Fruit fly (Drosophila melanogaster): ENCODE results near the gene Kdm2.

The Kdm2 gene

dm6 chr3R:9033619-9034401 lies 18.5 kb upstream of the Kdm2 start:
- TF ChIP-seq EcR (GFP tag; optimal IDR thresholded peaks at IDR 0.05), result peak; percentile 15
- 0 out of 2 replicates have a peak, but pooled peaks have one; percentile 18 for TF ChIP-seq CG12605 (GFP tag; IDR thresholded peaks at IDR 0.05)
- no peak for TF ChIP-seq rn (GFP tag; IDR thresholded peaks at IDR 0.05)
- TF ChIP-seq gl (tag; optimal IDR thresholded peaks at IDR 0.05), result peak; percentile 59
- TF ChIP-seq CG34367 (tag; optimal IDR thresholded peaks at IDR 0.05), result peak; percentile 81
- TF ChIP-seq CG13204 (GFP tag; optimal IDR thresholded peaks at IDR 0.05), result peak; percentile 70
- peak; percentile 89 for TF ChIP-seq CG8301 (tag; optimal IDR thresholded peaks at IDR 0.05)
- peak; percentile 88 for TF ChIP-seq CG9948 (tag; optimal IDR thresholded peaks at IDR 0.05)
- peak; percentile 91 for TF ChIP-seq CG14655 (GFP tag; optimal IDR thresholded peaks at IDR 0.05)
- peak; percentile 79 for TF ChIP-seq Pif1B (GFP tag; optimal IDR thresholded peaks at IDR 0.05)
- peak; percentile 88 for TF ChIP-seq D1 (tag; optimal IDR thresholded peaks at IDR 0.05)
- TF ChIP-seq CG15710 (tag; optimal IDR thresholded peaks at IDR 0.05), result peak; percentile 90
- TF ChIP-seq CG4496 (GFP tag; IDR thresholded peaks at IDR 0.05), result peak; percentile 67; the same call in 1 of the 3 replicates
- peak; percentile 78 for TF ChIP-seq CG17806 (tag; optimal IDR thresholded peaks at IDR 0.05)
- 0 out of 2 replicates have a peak, but pooled peaks have one; percentile 16 for TF ChIP-seq CG10348 (GFP tag; IDR thresholded peaks at IDR 0.05)
- TF ChIP-seq CG8159 (tag; optimal IDR thresholded peaks at IDR 0.05), result peak; percentile 94
- peak; percentile 44; the same call in 1 of the 3 replicates for TF ChIP-seq fd96Ca (GFP tag; IDR thresholded peaks at IDR 0.05)
- TF ChIP-seq Ets98B (GFP tag; IDR thresholded peaks at IDR 0.05), result no peak; the same call in 1 of the 2 replicates
- TF ChIP-seq Pif1A (GFP tag; optimal IDR thresholded peaks at IDR 0.05), result peak; percentile 82
- TF ChIP-seq CG32121 (GFP tag; IDR thresholded peaks at IDR 0.05), result peak; percentile 83
- TF ChIP-seq Snoo (tag; optimal IDR thresholded peaks at IDR 0.05), result peak; percentile 84

- TF ChIP-seq Snoo (tag; optimal IDR thresholded peaks at IDR 0.05), result no peak
Observed at dm6 chr3R:9035252-9035651, 17.0 kb upstream of the Kdm2 start.

dm6 chr3R:9037946-9038345 lies 14.3 kb upstream of the Kdm2 start:
- TF ChIP-seq CG17806 (tag; optimal IDR thresholded peaks at IDR 0.05), result no peak

dm6 chr3R:9038652-9039051 lies 13.6 kb upstream of the Kdm2 start, which contains the start of gene hyx:
TSS of gene hyx (plus strand) at chr3R:9038760.
- peak; percentile 20 for TF ChIP-seq CG17806 (tag; optimal IDR thresholded peaks at IDR 0.05)
- TF ChIP-seq CG32121 (GFP tag; IDR thresholded peaks at IDR 0.05), result peak; percentile 36; the same call in 1 of the 2 replicates
- peak; percentile 93 for TF ChIP-seq EcR (GFP tag; optimal IDR thresholded peaks at IDR 0.05)
- TF ChIP-seq CG4496 (GFP tag; IDR thresholded peaks at IDR 0.05), result 0 out of 3 replicates have a peak, but pooled peaks have one; percentile 24
- peak; percentile 21 for TF ChIP-seq Snoo (tag; optimal IDR thresholded peaks at IDR 0.05)
- TF ChIP-seq CG8301 (tag; optimal IDR thresholded peaks at IDR 0.05), result no peak
- peak; percentile 11 for TF ChIP-seq CG15710 (tag; optimal IDR thresholded peaks at IDR 0.05)
- no peak for TF ChIP-seq CG10348 (GFP tag; IDR thresholded peaks at IDR 0.05)

- TF ChIP-seq fd96Ca (GFP tag; IDR thresholded peaks at IDR 0.05) (no peak), CG17806 (tag; optimal IDR thresholded peaks at IDR 0.05) (no peak), EcR (GFP tag; optimal IDR thresholded peaks at IDR 0.05) (no peak), CG14655 (GFP tag; optimal IDR thresholded peaks at IDR 0.05) (no peak), CG8159 (tag; optimal IDR thresholded peaks at IDR 0.05) (no peak), CG15710 (tag; optimal IDR thresholded peaks at IDR 0.05) (no peak), CG34367 (tag; optimal IDR thresholded peaks at IDR 0.05) (no peak), CG10348 (GFP tag; IDR thresholded peaks at IDR 0.05) (no peak), CG9948 (tag; optimal IDR thresholded peaks at IDR 0.05) (no peak)
Observed at dm6 chr3R:9039448-9039847, 12.8 kb upstream of the Kdm2 start, which contains the start of gene neur. TSS of gene neur (minus strand) at chr3R:9039471.

dm6 chr3R:9043610-9044009 lies 8.7 kb upstream of the Kdm2 start:
- TF ChIP-seq EcR (GFP tag; optimal IDR thresholded peaks at IDR 0.05) (peak; percentile 78), CG32121 (GFP tag; IDR thresholded peaks at IDR 0.05) (no peak), CG10348 (GFP tag; IDR thresholded peaks at IDR 0.05) (no peak)

- TF ChIP-seq CG8301 (tag; optimal IDR thresholded peaks at IDR 0.05), result no peak
- no peak for TF ChIP-seq CG9948 (tag; optimal IDR thresholded peaks at IDR 0.05)
- TF ChIP-seq CG34367 (tag; optimal IDR thresholded peaks at IDR 0.05), result no peak
- no peak for TF ChIP-seq CG12605 (GFP tag; IDR thresholded peaks at IDR 0.05)
- TF ChIP-seq fd96Ca (GFP tag; IDR thresholded peaks at IDR 0.05), result no peak
- no peak for TF ChIP-seq rn (GFP tag; IDR thresholded peaks at IDR 0.05)
- no peak for TF ChIP-seq CG15710 (tag; optimal IDR thresholded peaks at IDR 0.05)
- no peak for TF ChIP-seq CG14655 (GFP tag; optimal IDR thresholded peaks at IDR 0.05)
- TF ChIP-seq CG32121 (GFP tag; IDR thresholded peaks at IDR 0.05), result no peak
- no peak for TF ChIP-seq D1 (tag; optimal IDR thresholded peaks at IDR 0.05)
- no peak for TF ChIP-seq Snoo (tag; optimal IDR thresholded peaks at IDR 0.05)
- no peak for TF ChIP-seq CG10348 (GFP tag; IDR thresholded peaks at IDR 0.05)
- no peak for TF ChIP-seq Pif1A (GFP tag; optimal IDR thresholded peaks at IDR 0.05)
- TF ChIP-seq gl (tag; optimal IDR thresholded peaks at IDR 0.05), result no peak
- no peak for TF ChIP-seq CG8159 (tag; optimal IDR thresholded peaks at IDR 0.05)
- TF ChIP-seq CG13204 (GFP tag; optimal IDR thresholded peaks at IDR 0.05), result no peak
- no peak for TF ChIP-seq EcR (GFP tag; optimal IDR thresholded peaks at IDR 0.05)
Observed at dm6 chr3R:9045733-9046132, 6.6 kb upstream of the Kdm2 start.
